Fruit fly (Drosophila melanogaster) whole organism, embryonic: Measurements from ENCODE around the gene CG15741.

Source experiments
- Ada2b ChIP-seq: fragments of 200-800 bp; sonication (Bioruptor generic); IDR thresholded peaks from 2 replicates; pipeline ENCODE4 v1.3.6; 2022; ENCODE audit warnings: missing biosample characterization, missing genetic modification characterization
- CG33213 ChIP-seq: fragments of 200-800 bp; sonication (Bioruptor generic); optimal IDR thresholded peaks from 3 replicates; lab custom pipeline; 2016; ENCODE audit warnings: missing biosample characterization, missing genetic modification characterization
- CG3847 ChIP-seq: fragments of 200-800 bp; sonication (Bioruptor generic); IDR thresholded peaks from 2 replicates; pipeline ENCODE4 v1.3.6; 2022; ENCODE audit warnings: missing biosample characterization, missing genetic modification characterization
- CG7928 ChIP-seq: fragments of 200-800 bp; sonication (Bioruptor generic); optimal IDR thresholded peaks from 2 replicates; lab custom pipeline; 2017; ENCODE audit warnings: missing biosample characterization, mild to moderate bottlenecking, missing genetic modification characterization
- Deaf1 ChIP-seq: fragments of 200-800 bp; optimal IDR thresholded peaks from 3 replicates; lab custom pipeline; 2019; ENCODE audit warnings: missing biosample characterization, mild to moderate bottlenecking, missing genetic modification characterization, moderate library complexity
- Sox100B ChIP-seq: fragments of 200-800 bp; sonication (Bioruptor generic); optimal IDR thresholded peaks from 3 replicates; lab custom pipeline; 2018; ENCODE audit warnings: missing biosample characterization, mild to moderate bottlenecking, missing genetic modification characterization
- Xrp1 ChIP-seq: fragments of 200-800 bp; sonication (Bioruptor generic); IDR thresholded peaks from 2 replicates; pipeline ENCODE4 v1.3.6; 2022; ENCODE audit warnings: missing biosample characterization, missing genetic modification characterization
- dan ChIP-seq: fragments of 200-800 bp; sonication (Bioruptor generic); IDR thresholded peaks from 2 replicates; pipeline ENCODE4 v1.3.6; 2022; ENCODE audit warnings: missing biosample characterization, missing genetic modification characterization
- ftz-f1 ChIP-seq: fragments of 200-800 bp; sonication (Bioruptor generic); optimal IDR thresholded peaks from 2 replicates; lab custom pipeline; 2016; ENCODE audit warnings: missing biosample characterization, missing genetic modification characterization

- TF ChIP-seq CG7928 (no peak), ftz-f1 (GFP tag; lab: Kevin White, UChicago) (no peak), CG33213 (GFP tag; lab: Kevin White, UChicago) (no peak), Ada2b (GFP tag; lab: Robert Waterston, UW) (no peak), CG3847 (GFP tag; lab: Robert Waterston, UW) (no peak), Deaf1 (tag; lab: Kevin White, UChicago) (no peak), Sox100B (GFP tag; lab: Kevin White, UChicago) (no peak), Xrp1 (GFP tag; lab: Robert Waterston, UW) (no peak; the same call in 1 of the 2 replicates), dan (no peak)
Measured at dm6 chrX:11817183-11817972, 20.4 kb downstream of the CG15741 start.
